Worm (Caenorhabditis elegans) whole organism, L3 larva: ENCODE data around the gene Y67H2A.10.

ENCODE experiments used
- ama-1 ChIP-seq: fragments of 150-350 bp; optimal IDR thresholded peaks from 2 replicates; lab custom pipeline; 2018
- elt-2 ChIP-seq: sonication (generic microtip); optimal IDR thresholded peaks from 2 replicates; lab custom pipeline; 2016; ENCODE audit warnings: missing genetic modification reagents, mild to moderate bottlenecking, missing genetic modification characterization, missing compliant biosample characterization
- mdl-1 ChIP-seq: fragments of 150-350 bp; optimal IDR thresholded peaks from 2 replicates; lab custom pipeline; 2014; ENCODE audit warnings: missing biosample characterization, missing genetic modification characterization
- nhr-11 ChIP-seq: fragments of 150-350 bp; optimal IDR thresholded peaks from 2 replicates; lab custom pipeline; 2014; ENCODE audit warnings: missing biosample characterization, missing genetic modification characterization
- nhr-25 ChIP-seq: sonication (generic microtip); optimal IDR thresholded peaks from 2 replicates; lab custom pipeline; 2017; ENCODE audit warnings: missing biosample characterization, missing genetic modification characterization
- skn-1 ChIP-seq: fragments of 150-350 bp; optimal IDR thresholded peaks from 2 replicates; lab custom pipeline; 2014; ENCODE audit warnings: missing biosample characterization, missing genetic modification characterization
- ztf-4 ChIP-seq: fragments of 150-350 bp; optimal IDR thresholded peaks from 2 replicates; lab custom pipeline; 2014; ENCODE audit warnings: missing biosample characterization, missing genetic modification characterization

DNA sequence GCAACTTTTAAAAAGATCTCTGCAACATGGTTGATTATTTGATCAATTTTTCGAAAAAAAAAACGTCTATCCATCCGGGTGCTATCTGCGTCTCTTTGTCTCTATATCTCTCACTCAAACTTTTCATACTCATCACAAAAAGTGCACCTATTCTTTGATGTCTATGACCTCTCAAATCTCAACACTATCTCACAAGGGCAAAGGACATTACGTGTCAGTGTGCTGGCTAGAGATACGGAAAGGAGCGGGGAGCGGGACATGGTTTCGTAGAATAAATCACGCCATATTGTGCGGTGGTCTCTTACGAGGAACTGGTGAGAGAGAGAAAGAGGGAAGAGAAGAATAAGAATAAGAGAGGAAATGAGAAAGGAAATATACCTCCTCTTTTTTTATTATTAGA is 33.1 kb upstream of the Y67H2A.10 start:
- TF ChIP-seq nhr-11 (tag; lab: Kevin White, UChicago), result peak; percentile 54
- peak; percentile 97 for TF ChIP-seq elt-2 (tag; lab: Kevin White, UChicago)
- no peak for TF ChIP-seq mdl-1 (tag; lab: Kevin White, UChicago)
- no peak for TF ChIP-seq ztf-4 (tag; lab: Kevin White, UChicago)
- no peak for TF ChIP-seq skn-1 (tag; lab: Kevin White, UChicago)
- no peak for TF ChIP-seq ama-1 (lab: Kevin White, UChicago)
- TF ChIP-seq nhr-25 (tag; lab: Kevin White, UChicago), result peak; percentile 62
